Fruit fly (Drosophila melanogaster) Kc167 (cell line): Measurements from ENCODE around the gene CG2147.

ENCODE experiments used
- psq ChIP-seq: fragments of >200 bp; optimal IDR thresholded peaks from 2 replicates; lab custom pipeline; 2017; ENCODE audit warnings: missing external identifiers
- ttk ChIP-seq: sonication (Bioruptor generic); optimal IDR thresholded peaks from 2 replicates; lab custom pipeline; 2017; ENCODE audit warnings: missing external identifiers

- TF ChIP-seq psq (no peak), ttk (lab: Kevin White, UChicago) (no peak)
Measured at dm6 chrX:8198935-8199580, 41.4 kb upstream of the CG2147 start.
